Worm (Caenorhabditis elegans): ENCODE measurements around the gene str-118.

Gene str-118

ce11 chrV:10037040-10037439 lies 14.9 kb upstream of the str-118 start, which contains the start of gene F57A8.1:
Gene F57A8.1, plus strand, starts transcription at chrV:10037340.
- no peak for TF ChIP-seq unc-62 (GFP tag; optimal IDR thresholded peaks at IDR 0.05)

DNA sequence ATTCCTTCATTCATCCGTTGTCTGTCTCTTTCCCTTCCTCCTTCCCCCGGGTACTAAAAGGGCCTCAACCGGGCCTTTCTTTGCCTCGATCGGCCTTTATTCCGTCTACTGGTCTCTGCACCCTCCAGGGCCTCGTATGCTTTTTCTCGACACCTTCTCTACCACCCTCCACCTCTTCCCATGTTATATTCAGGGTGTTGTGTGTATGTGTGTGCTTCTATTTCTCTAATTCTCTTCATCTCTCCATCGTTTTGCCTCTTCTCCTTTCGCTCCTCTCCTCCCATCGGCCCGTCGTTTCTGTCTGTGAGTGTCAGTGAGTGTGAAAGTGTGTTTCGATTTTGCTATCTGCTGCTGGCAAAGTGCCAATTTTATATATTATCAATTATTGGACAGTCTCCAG lies 12.1 kb upstream of the str-118 start:
- TF ChIP-seq unc-62 (GFP tag; optimal IDR thresholded peaks at IDR 0.05) = no peak

DNA sequence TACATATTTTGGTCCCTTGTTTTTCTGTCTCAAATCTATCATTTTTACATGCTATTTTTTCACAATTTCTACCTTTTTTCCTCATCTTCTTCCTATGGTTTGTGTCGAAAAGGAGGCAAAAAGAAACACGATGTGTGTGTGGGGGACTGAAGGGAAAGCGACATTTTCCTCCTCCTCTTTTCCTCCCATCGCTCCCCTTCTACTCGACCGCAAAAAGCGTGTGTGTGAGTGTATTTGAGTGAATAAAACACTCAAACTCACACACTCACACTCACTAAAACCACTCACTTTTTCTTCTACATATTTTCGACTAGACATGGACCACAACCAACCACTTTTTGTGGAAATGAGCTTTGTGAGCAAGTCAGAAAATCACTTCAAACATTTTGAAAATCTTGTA lies 10.5 kb upstream of the str-118 start:
- no peak for TF ChIP-seq unc-62 (GFP tag; optimal IDR thresholded peaks at IDR 0.05)

ce11 chrV:10042254-10042653 lies 9.7 kb upstream of the str-118 start:
- TF ChIP-seq unc-62 (GFP tag; optimal IDR thresholded peaks at IDR 0.05) = no peak

DNA sequence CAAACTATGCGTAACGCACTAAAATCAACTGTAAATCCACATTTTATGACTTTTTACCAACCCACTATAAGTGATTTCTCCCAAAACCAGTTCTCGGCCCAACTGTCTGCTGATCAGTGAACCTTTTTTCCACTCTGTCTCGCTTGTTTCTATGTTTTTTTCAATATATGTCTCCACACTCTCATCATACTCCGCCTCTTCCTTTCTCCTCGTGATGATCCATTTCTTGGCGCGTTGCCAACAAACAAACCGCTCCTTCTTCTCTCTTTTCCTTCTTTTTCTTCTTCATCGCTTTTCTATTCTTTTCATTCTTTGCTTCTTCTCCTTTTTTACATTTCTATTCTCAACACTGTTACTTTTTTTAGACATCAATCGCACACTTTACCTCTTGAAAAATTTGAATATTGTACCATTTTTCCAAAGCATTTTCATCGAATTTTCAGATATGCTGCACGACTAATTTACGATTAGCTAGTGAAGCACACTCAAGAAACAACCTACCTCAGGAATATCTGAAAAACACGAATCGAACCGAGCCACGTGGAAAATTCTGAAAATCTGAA lies 8.6 kb upstream of the str-118 start, which contains the start of gene T06E8.8:
Gene T06E8.8, plus strand, starts transcription at position 513 of the 563 bp plus-strand sequence.
- TF ChIP-seq unc-62 (GFP tag; optimal IDR thresholded peaks at IDR 0.05) = no peak

- no peak for TF ChIP-seq unc-62 (GFP tag; optimal IDR thresholded peaks at IDR 0.05)
These were observed 7.2 kb upstream of the str-118 start for ce11 chrV:10044735-10045134.

ce11 chrV:10046503-10046902 lies 5.5 kb upstream of the str-118 start:
- TF ChIP-seq unc-62 (GFP tag; optimal IDR thresholded peaks at IDR 0.05) = no peak

DNA sequence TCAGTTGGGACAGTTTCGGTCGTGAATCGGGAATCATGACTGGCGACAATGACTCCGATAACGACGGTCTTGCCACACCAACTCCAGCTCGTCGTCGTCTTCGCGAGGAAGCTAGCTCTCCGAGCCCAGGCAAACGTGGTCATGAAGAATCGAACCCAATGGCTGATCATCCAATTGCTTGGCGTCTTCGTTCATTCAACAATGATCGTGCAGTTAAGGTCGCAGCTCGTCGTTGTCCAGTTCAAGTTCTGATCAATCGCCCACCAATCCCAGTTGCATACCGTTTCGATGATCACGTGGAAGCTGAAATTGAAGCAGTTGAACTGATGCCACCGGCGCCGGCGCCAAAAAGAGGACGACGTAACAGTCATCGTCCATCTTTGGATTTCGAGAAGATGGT lies 4.8 kb upstream of the str-118 start:
- TF ChIP-seq unc-62 (GFP tag; optimal IDR thresholded peaks at IDR 0.05) = no peak

- no peak for TF ChIP-seq unc-62 (GFP tag; optimal IDR thresholded peaks at IDR 0.05)
These were observed 2.9 kb downstream of the str-118 start, which contains the start of gene yif-1 for ce11 chrV:10054872-10055271. Gene yif-1, minus strand, starts transcription at chrV:10054913.

ce11 chrV:10058748-10059147 lies 6.8 kb downstream of the str-118 start:
- TF ChIP-seq unc-62 (GFP tag; optimal IDR thresholded peaks at IDR 0.05) = no peak

DNA sequence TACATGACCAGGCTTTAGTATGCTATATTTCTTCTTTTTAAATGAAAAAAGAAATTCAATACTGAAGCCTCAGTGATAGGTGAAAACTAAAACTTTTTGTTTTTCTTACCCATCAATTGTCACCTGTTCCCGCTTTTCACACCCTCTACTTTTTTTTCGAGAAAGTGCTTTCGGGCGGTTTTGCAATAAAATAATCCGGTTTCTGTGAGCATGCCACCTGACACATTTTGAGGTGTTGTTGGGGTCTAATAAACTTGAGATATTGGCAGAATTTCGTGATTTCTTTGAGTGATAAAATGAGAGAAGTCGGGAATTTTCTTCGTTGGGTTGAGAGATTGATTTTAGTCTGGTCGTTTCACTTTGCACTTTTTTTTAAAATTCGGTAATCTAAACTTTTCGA lies 8.1 kb downstream of the str-118 start:
- TF ChIP-seq unc-62 (GFP tag; optimal IDR thresholded peaks at IDR 0.05) = no peak

ce11 chrV:10064221-10064620 lies 12.3 kb downstream of the str-118 start, which contains the start of gene fipr-13:
Gene fipr-13, plus strand, starts transcription at chrV:10064521.
- no peak for TF ChIP-seq unc-62 (GFP tag; optimal IDR thresholded peaks at IDR 0.05)

ce11 chrV:10065679-10066078 lies 13.7 kb downstream of the str-118 start:
- no peak for TF ChIP-seq unc-62 (GFP tag; optimal IDR thresholded peaks at IDR 0.05)

- TF ChIP-seq unc-62 (GFP tag; optimal IDR thresholded peaks at IDR 0.05) = no peak
These were observed 14.8 kb downstream of the str-118 start, which contains the start of gene npr-39 for ce11 chrV:10066769-10067168. Gene npr-39, plus strand, starts transcription at chrV:10067069.

DNA sequence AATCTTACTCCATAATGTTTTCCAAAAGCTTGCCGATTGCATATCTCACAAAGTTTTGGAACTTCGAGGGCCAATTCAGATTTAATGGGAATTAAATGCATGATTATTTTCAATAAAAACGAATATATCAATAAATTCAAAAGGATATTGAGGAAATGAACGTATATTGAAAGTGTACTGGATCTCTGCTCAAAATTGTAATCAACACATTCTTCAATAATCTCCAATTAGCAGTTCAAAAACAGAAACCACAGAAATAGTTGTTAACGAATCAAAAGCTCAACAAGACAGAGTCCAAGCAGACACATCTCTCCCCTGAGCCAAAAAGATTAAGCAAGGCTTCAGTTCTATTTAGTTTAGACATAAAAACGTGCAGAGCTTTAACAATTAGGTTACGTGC lies 18.6 kb downstream of the str-118 start, which contains the start of gene nhr-192:
Gene nhr-192, minus strand, starts transcription at position 101 of the 400 bp plus-strand sequence.
- TF ChIP-seq unc-62 (GFP tag; optimal IDR thresholded peaks at IDR 0.05) = no peak

ce11 chrV:10072721-10073120 lies 20.8 kb downstream of the str-118 start:
- no peak for TF ChIP-seq unc-62 (GFP tag; optimal IDR thresholded peaks at IDR 0.05)

DNA sequence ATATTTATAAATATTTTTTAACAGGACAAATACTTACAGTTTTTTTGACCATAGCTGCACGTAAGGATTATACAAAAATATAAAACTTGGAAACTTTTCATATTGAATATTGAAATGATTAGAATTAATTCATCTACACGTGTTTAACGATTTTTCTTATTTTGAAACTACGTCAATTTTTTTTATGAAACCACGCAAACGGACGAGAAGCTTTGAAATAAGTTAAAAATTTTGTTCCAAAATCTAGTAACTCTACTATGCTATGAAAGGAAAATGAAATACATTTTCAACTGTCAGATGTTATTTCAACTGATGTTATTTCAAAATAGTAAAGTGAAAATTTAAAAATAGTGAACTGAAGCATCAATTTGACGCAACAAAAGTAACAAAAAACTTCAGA lies 21.8 kb downstream of the str-118 start, which contains the start of gene F57A8.6:
Gene F57A8.6, minus strand, starts transcription at position 101 of the 400 bp plus-strand sequence.
- TF ChIP-seq unc-62 (GFP tag; optimal IDR thresholded peaks at IDR 0.05) = no peak

ce11 chrV:10075441-10075840 lies 23.5 kb downstream of the str-118 start, which contains the start of gene F57A8.7:
Gene F57A8.7, plus strand, starts transcription at chrV:10075741.
- no peak for TF ChIP-seq unc-62 (GFP tag; optimal IDR thresholded peaks at IDR 0.05)
